Worm (Caenorhabditis elegans) whole organism, L1 larva: ENCODE measurements around the gene eef-1A.1.
A peak's percentile ranks its signal among the peaks of the same experiment; 100 is the strongest.

Experiments used
- C16A3.4 ChIP-seq: fragments of 150-350 bp; optimal IDR thresholded peaks from 2 replicates; lab custom pipeline; 2014; ENCODE audit warnings: missing biosample characterization, missing genetic modification characterization
- C34B4.2 ChIP-seq: sonication (generic microtip); optimal IDR thresholded peaks from 2 replicates; lab custom pipeline; 2017; ENCODE audit warnings: mild to moderate bottlenecking, missing genetic modification characterization, missing compliant biosample characterization
- F16B12.6 ChIP-seq: fragments of 150-350 bp; optimal IDR thresholded peaks from 2 replicates; lab custom pipeline; 2014; ENCODE audit warnings: missing biosample characterization, missing genetic modification characterization
- aha-1 ChIP-seq: fragments of 150-350 bp; optimal IDR thresholded peaks from 2 replicates; lab custom pipeline; 2014; ENCODE audit warnings: missing biosample characterization, missing genetic modification characterization
- aly-2 ChIP-seq: fragments of 150-350 bp; optimal IDR thresholded peaks from 2 replicates; lab custom pipeline; 2014; ENCODE audit warnings: missing biosample characterization, missing genetic modification characterization
- ama-1 ChIP-seq: fragments of 150-350 bp; optimal IDR thresholded peaks from 2 replicates; lab custom pipeline; 2014
- ceh-8 ChIP-seq: fragments of 200-800 bp; sonication (Bioruptor generic); optimal IDR thresholded peaks from 2 replicates; lab custom pipeline; 2018; ENCODE audit warnings: mild to moderate bottlenecking, missing genetic modification characterization, moderate library complexity, missing compliant biosample characterization
- ceh-88 ChIP-seq: fragments of 200-800 bp; sonication (Bioruptor generic); IDR thresholded peaks from 2 replicates; pipeline ENCODE4 v1.3.6; 2022; ENCODE audit warnings: missing genetic modification characterization, missing compliant biosample characterization
- ceh-90 ChIP-seq: sonication (generic microtip); optimal IDR thresholded peaks from 2 replicates; lab custom pipeline; 2016; ENCODE audit warnings: missing genetic modification characterization, missing compliant biosample characterization
- egl-27 ChIP-seq, 2 experiments: fragments of 150-350 bp in 1 of 2; sonication (generic microtip); optimal IDR thresholded peaks; 3 replicates each; lab custom pipeline; 2017 to 2018; ENCODE audit warnings: missing biosample characterization in 2 of 2, missing genetic modification characterization in 2 of 2, missing genetic modification reagents in 2 of 2
- elt-2 ChIP-seq: sonication (generic microtip); optimal IDR thresholded peaks from 2 replicates; lab custom pipeline; 2016; ENCODE audit warnings: missing genetic modification characterization, mild to moderate bottlenecking, inconsistent platforms, missing compliant biosample characterization, missing genetic modification reagents
- elt-3 ChIP-seq, 6 experiments: fragments of 150-350 bp in 1 of 6; sonication (generic microtip); optimal IDR thresholded peaks; 2 replicates each; lab custom pipeline; 2017 to 2018; ENCODE audit warnings: missing biosample characterization in 6 of 6, missing genetic modification characterization in 6 of 6, inconsistent platforms in 1 of 6
- ets-5 ChIP-seq: fragments of 200-800 bp; sonication (Bioruptor generic); IDR thresholded peaks from 2 replicates; pipeline ENCODE4 v1.3.6; 2022; ENCODE audit warnings: missing genetic modification characterization, missing compliant biosample characterization
- fkh-10 ChIP-seq: sonication (generic microtip); optimal IDR thresholded peaks from 2 replicates; lab custom pipeline; 2017; ENCODE audit warnings: missing biosample characterization, missing genetic modification reagents, missing genetic modification characterization
- grh-1 ChIP-seq: fragments of 200-800 bp; sonication (Bioruptor generic); IDR thresholded peaks from 2 replicates; pipeline ENCODE4 v1.3.6; 2022; ENCODE audit warnings: missing genetic modification reagents, missing genetic modification characterization, missing compliant biosample characterization
- hlh-17 ChIP-seq: fragments of 200-800 bp; sonication (Bioruptor generic); optimal IDR thresholded peaks from 2 replicates; lab custom pipeline; 2018; ENCODE audit warnings: missing genetic modification characterization, mild to moderate bottlenecking, missing compliant biosample characterization, moderate library complexity, borderline replicate concordance
- hlh-4 ChIP-seq: sonication (generic microtip); optimal IDR thresholded peaks from 2 replicates; lab custom pipeline; 2016; ENCODE audit warnings: mild to moderate bottlenecking, missing genetic modification characterization, missing compliant biosample characterization
- irx-1 ChIP-seq: sonication (generic microtip); optimal IDR thresholded peaks from 2 replicates; lab custom pipeline; 2016; ENCODE audit warnings: missing genetic modification characterization, missing compliant biosample characterization
- isw-1 ChIP-seq: fragments of 200-800 bp; sonication (Bioruptor generic); IDR thresholded peaks from 2 replicates; pipeline ENCODE4 v1.3.6; 2022; ENCODE audit warnings: missing genetic modification characterization, missing compliant biosample characterization
- jun-1 ChIP-seq: fragments of 150-350 bp; optimal IDR thresholded peaks from 2 replicates; lab custom pipeline; 2014; ENCODE audit warnings: missing biosample characterization, missing genetic modification reagents, missing genetic modification characterization
- lin-13 ChIP-seq: fragments of 150-350 bp; optimal IDR thresholded peaks from 2 replicates; lab custom pipeline; 2014; ENCODE audit warnings: missing biosample characterization, missing genetic modification reagents, missing genetic modification characterization
- lin-14 ChIP-seq: fragments of 200-800 bp; sonication (Bioruptor generic); optimal IDR thresholded peaks from 2 replicates; lab custom pipeline; 2018; ENCODE audit warnings: mild to moderate bottlenecking, missing genetic modification characterization, moderate library complexity, missing compliant biosample characterization
- lin-15B ChIP-seq: fragments of 150-350 bp; sonication (generic microtip); optimal IDR thresholded peaks from 3 replicates; lab custom pipeline; 2014; ENCODE audit warnings: missing biosample characterization, missing genetic modification characterization
- lin-35 ChIP-seq, 2 experiments: fragments of 150-350 bp; optimal IDR thresholded peaks; 2 replicates each; lab custom pipeline; 2014; ENCODE audit warnings: missing biosample characterization in 2 of 2, missing genetic modification characterization in 2 of 2, missing genetic modification reagents in 2 of 2
- lir-3 ChIP-seq: sonication (generic microtip); optimal IDR thresholded peaks from 2 replicates; lab custom pipeline; 2016; ENCODE audit warnings: mild to moderate bottlenecking, missing genetic modification characterization, moderate library complexity, missing compliant biosample characterization; ENCODE audit not compliant: poor library complexity
- lsy-2 ChIP-seq, 2 experiments: fragments of 150-350 bp; optimal IDR thresholded peaks; 2 replicates each; lab custom pipeline; 2014; ENCODE audit warnings: missing biosample characterization in 2 of 2, missing genetic modification characterization in 2 of 2
- mab-9 ChIP-seq: fragments of 200-800 bp; sonication (Bioruptor generic); IDR thresholded peaks from 2 replicates; pipeline ENCODE4 v1.3.6; 2022; ENCODE audit warnings: missing genetic modification reagents, missing genetic modification characterization, missing compliant biosample characterization
- mef-2 ChIP-seq: fragments of 150-350 bp; optimal IDR thresholded peaks from 2 replicates; lab custom pipeline; 2014; ENCODE audit warnings: missing biosample characterization, missing genetic modification characterization
- mep-1 ChIP-seq: fragments of 150-350 bp; optimal IDR thresholded peaks from 2 replicates; lab custom pipeline; 2014; ENCODE audit warnings: missing biosample characterization, missing genetic modification characterization
- nhr-12 ChIP-seq: sonication (generic microtip); optimal IDR thresholded peaks from 2 replicates; lab custom pipeline; 2017; ENCODE audit warnings: missing biosample characterization, missing genetic modification characterization
- nhr-20 ChIP-seq: sonication (generic microtip); optimal IDR thresholded peaks from 2 replicates; lab custom pipeline; 2016; ENCODE audit warnings: mild to moderate bottlenecking, missing genetic modification characterization, missing compliant biosample characterization
- nhr-237 ChIP-seq: fragments of 150-350 bp; optimal IDR thresholded peaks from 2 replicates; lab custom pipeline; 2014; ENCODE audit warnings: missing biosample characterization, missing genetic modification characterization
- nhr-28 ChIP-seq: fragments of 150-350 bp; optimal IDR thresholded peaks from 2 replicates; lab custom pipeline; 2014; ENCODE audit warnings: missing biosample characterization, missing genetic modification characterization
- nhr-47 ChIP-seq: sonication (generic microtip); optimal IDR thresholded peaks from 2 replicates; lab custom pipeline; 2016; ENCODE audit warnings: mild to moderate bottlenecking, missing genetic modification characterization, moderate library complexity, missing compliant biosample characterization
- nhr-71 ChIP-seq: sonication (generic microtip); optimal IDR thresholded peaks from 2 replicates; lab custom pipeline; 2016; ENCODE audit warnings: mild to moderate bottlenecking, missing genetic modification characterization, moderate library complexity, missing compliant biosample characterization
- nhr-77 ChIP-seq: fragments of 150-350 bp; optimal IDR thresholded peaks from 2 replicates; lab custom pipeline; 2014; ENCODE audit warnings: missing biosample characterization, missing genetic modification characterization
- nhr-90 ChIP-seq: sonication (generic microtip); optimal IDR thresholded peaks from 2 replicates; lab custom pipeline; 2016; ENCODE audit warnings: mild to moderate bottlenecking, missing genetic modification characterization, missing compliant biosample characterization; ENCODE audit not compliant: poor library complexity
- pag-3 ChIP-seq: sonication (generic microtip); optimal IDR thresholded peaks from 2 replicates; lab custom pipeline; 2017; ENCODE audit warnings: missing genetic modification characterization, mild to moderate bottlenecking, missing compliant biosample characterization, antibody characterized with exemption, borderline replicate concordance; ENCODE audit not compliant: insufficient read depth
- pqm-1 ChIP-seq: sonication (generic microtip); optimal IDR thresholded peaks from 3 replicates; lab custom pipeline; 2017; ENCODE audit warnings: missing biosample characterization, missing genetic modification characterization
- skn-1 ChIP-seq: fragments of 150-350 bp; optimal IDR thresholded peaks from 2 replicates; lab custom pipeline; 2014; ENCODE audit warnings: missing biosample characterization, missing genetic modification characterization
- snpc-4 ChIP-seq: fragments of 150-350 bp; optimal IDR thresholded peaks from 2 replicates; lab custom pipeline; 2014; ENCODE audit warnings: missing biosample characterization, missing genetic modification characterization
- snu-23 ChIP-seq: sonication (generic microtip); optimal IDR thresholded peaks from 2 replicates; lab custom pipeline; 2016; ENCODE audit warnings: missing genetic modification characterization, missing compliant biosample characterization
- sptf-1 ChIP-seq: fragments of 150-350 bp; optimal IDR thresholded peaks from 2 replicates; lab custom pipeline; 2014; ENCODE audit warnings: missing biosample characterization, missing genetic modification characterization
- tbx-2 ChIP-seq: sonication (generic microtip); optimal IDR thresholded peaks from 2 replicates; lab custom pipeline; 2016; ENCODE audit warnings: missing genetic modification characterization, missing compliant biosample characterization
- unc-130 ChIP-seq: fragments of 150-350 bp; optimal IDR thresholded peaks from 2 replicates; lab custom pipeline; 2017; ENCODE audit warnings: missing biosample characterization, missing genetic modification characterization, inconsistent platforms
- unc-30 ChIP-seq: sonication (generic microtip); optimal IDR thresholded peaks from 2 replicates; lab custom pipeline; 2017; ENCODE audit warnings: missing biosample characterization, missing genetic modification characterization
- unc-62 ChIP-seq: fragments of 150-350 bp; optimal IDR thresholded peaks from 2 replicates; lab custom pipeline; 2014; ENCODE audit warnings: missing biosample characterization, missing genetic modification reagents, missing genetic modification characterization
- unc-98 ChIP-seq: fragments of 200-800 bp; sonication (Bioruptor generic); IDR thresholded peaks from 2 replicates; pipeline ENCODE4 v1.3.6; 2022; ENCODE audit warnings: missing genetic modification characterization, missing compliant biosample characterization
- vab-15 ChIP-seq: sonication (generic microtip); optimal IDR thresholded peaks from 2 replicates; lab custom pipeline; 2017; ENCODE audit warnings: missing genotype, mild to moderate bottlenecking, missing genetic modification characterization, missing compliant biosample characterization
- xbp-1 ChIP-seq: sonication (generic microtip); optimal IDR thresholded peaks from 2 replicates; lab custom pipeline; 2016; ENCODE audit warnings: missing genetic modification characterization, missing compliant biosample characterization
- zip-4 ChIP-seq: fragments of 200-800 bp; sonication (Bioruptor generic); optimal IDR thresholded peaks from 2 replicates; lab custom pipeline; 2018; ENCODE audit warnings: mild to moderate bottlenecking, missing genetic modification characterization, moderate library complexity, missing compliant biosample characterization

Gene eef-1A.1

DNA sequence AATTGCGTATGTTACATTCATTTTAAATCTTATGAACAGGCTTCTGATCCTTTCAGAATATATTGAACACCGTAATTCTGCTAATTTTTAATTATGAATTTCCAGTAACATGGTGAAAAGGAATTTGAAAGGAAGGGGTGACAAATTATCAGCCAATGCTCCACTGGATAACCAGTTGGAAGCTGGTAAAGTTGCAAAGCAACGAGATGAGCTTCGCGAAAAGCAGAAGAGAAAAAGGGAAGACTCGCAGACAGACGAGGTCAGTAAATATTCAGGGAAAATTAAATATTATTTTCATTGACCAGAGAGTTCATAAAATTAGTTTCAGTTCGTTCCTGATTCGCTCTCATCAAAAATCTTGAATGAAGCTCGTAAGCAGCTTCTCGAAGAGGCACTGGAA, 39.6 kb downstream of the eef-1A.1 start, which contains the start of gene byn-1:
Gene byn-1, plus strand, starts transcription at position 106 of the 400 bp plus-strand sequence.
- TF ChIP-seq lsy-2 (tag; optimal IDR thresholded peaks at IDR 0.05; lab: Kevin White, UChicago), result peak in 1 of 2 experiments; percentile 18
- no peak for TF ChIP-seq aly-2

DNA sequence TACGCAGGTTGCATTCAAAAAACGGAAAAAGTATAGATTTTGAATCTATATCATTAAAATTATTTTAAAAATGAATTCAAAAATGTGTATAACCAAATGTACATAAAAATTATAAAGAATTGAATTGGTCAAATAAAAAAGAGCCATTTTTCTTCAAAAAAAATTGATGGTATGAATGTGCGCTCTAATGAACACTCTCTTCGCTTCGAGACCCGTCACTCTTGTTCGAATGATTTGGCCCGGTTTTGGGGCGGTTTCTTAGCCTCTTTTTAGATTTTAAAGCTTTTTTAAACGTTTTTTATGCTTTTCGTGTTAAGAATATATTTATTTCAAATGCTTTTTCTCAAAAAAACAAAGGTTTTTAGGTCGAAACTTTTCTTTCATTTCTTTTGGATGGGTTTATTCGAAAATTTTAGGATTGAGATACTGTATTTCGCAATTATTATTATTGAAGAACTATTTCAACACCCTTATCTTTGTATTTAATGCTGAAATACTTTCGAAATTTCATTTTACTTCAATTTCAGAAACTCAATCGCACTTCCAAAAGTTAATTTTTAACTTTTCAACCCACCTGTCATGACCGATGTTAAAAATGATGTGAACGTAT, 41.8 kb downstream of the eef-1A.1 start, which contains the start of gene inf-1:
Gene inf-1, plus strand, starts transcription at position 577 of the 610 bp plus-strand sequence.
- TF ChIP-seq lin-15B (tag; lab: Kevin White, UChicago) (peak; percentile 67), mab-9 (GFP tag; lab: Robert Waterston, UW) (no peak), nhr-77 (no peak), nhr-47 (peak; percentile 18), unc-98 (GFP tag; lab: Robert Waterston, UW) (no peak), tbx-2 (tag; lab: Kevin White, UChicago) (no peak), hlh-4 (tag; lab: Kevin White, UChicago) (no peak), mef-2 (no peak), nhr-28 (tag; lab: Kevin White, UChicago) (no peak), egl-27 (tag; optimal IDR thresholded peaks at IDR 0.05; lab: Kevin White, UChicago) (no peak), aha-1 (tag; lab: Kevin White, UChicago) (no peak), nhr-20 (tag; lab: Kevin White, UChicago) (peak; percentile 34), sptf-1 (tag; lab: Kevin White, UChicago) (no peak), C16A3.4 (peak; percentile 55), ets-5 (GFP tag; lab: Robert Waterston, UW) (no peak), zip-4 (GFP tag; lab: Kevin White, UChicago) (no peak), mep-1 (tag; lab: Kevin White, UChicago) (peak; percentile 66), vab-15 (tag; lab: Kevin White, UChicago) (no peak), unc-30 (no peak), hlh-17 (GFP tag; lab: Kevin White, UChicago) (no peak), pqm-1 (tag; lab: Kevin White, UChicago) (no peak), elt-2 (tag; lab: Kevin White, UChicago) (no peak), nhr-71 (tag; lab: Kevin White, UChicago) (peak; percentile 41), ceh-90 (tag; lab: Kevin White, UChicago) (no peak), fkh-10 (GFP tag; lab: Kevin White, UChicago) (no peak), xbp-1 (tag; lab: Kevin White, UChicago) (peak; percentile 44), isw-1 (GFP tag; lab: Robert Waterston, UW) (no peak), nhr-90 (tag; lab: Kevin White, UChicago) (no peak), lir-3 (tag; lab: Kevin White, UChicago) (no peak), lin-13 (GFP tag; lab: Kevin White, UChicago) (peak; percentile 25), ceh-88 (no peak), ceh-8 (GFP tag; lab: Kevin White, UChicago) (no peak), F16B12.6 (tag; lab: Kevin White, UChicago) (peak; percentile 16), C34B4.2 (tag; lab: Kevin White, UChicago) (no peak), pag-3 (tag; lab: Kevin White, UChicago) (no peak), unc-62 (no peak), lin-14 (GFP tag; lab: Kevin White, UChicago) (peak; percentile 54), snpc-4 (tag; lab: Kevin White, UChicago) (no peak), nhr-12 (tag; lab: Kevin White, UChicago) (no peak), nhr-237 (tag; lab: Kevin White, UChicago) (no peak), grh-1 (GFP tag; lab: Robert Waterston, UW) (no peak), unc-130 (tag; lab: Kevin White, UChicago) (peak; percentile 25), snu-23 (GFP tag; lab: Kevin White, UChicago) (peak; percentile 56), lin-35 (GFP tag; optimal IDR thresholded peaks at IDR 0.05; lab: Kevin White, UChicago) (peak; percentile 69 to 81), skn-1 (tag; lab: Kevin White, UChicago) (peak; percentile 48), jun-1 (tag; lab: Kevin White, UChicago) (no peak), ama-1 (lab: Kevin White, UChicago) (no peak), irx-1 (tag; lab: Kevin White, UChicago) (no peak), elt-3 (tag; optimal IDR thresholded peaks at IDR 0.05; lab: Kevin White, UChicago) (peak in 2 of 6 experiments; percentile 19 to 46)
